Fruit fly (Drosophila melanogaster) whole organism, wandering third instar larva: Measurements from ENCODE around the gene Tsp3A.
A peak's percentile ranks its signal among the peaks of the same experiment; 100 is the strongest.

Source experiments
- Dfd ChIP-seq: fragments of >200 bp; optimal IDR thresholded peaks from 2 replicates; lab custom pipeline; 2017; ENCODE audit warnings: missing biosample characterization, missing genetic modification characterization
- Dif ChIP-seq: fragments of 200-275, 200-300 bp; sonication (Bioruptor generic); optimal IDR thresholded peaks from 2 replicates; lab custom pipeline; 2018; ENCODE audit warnings: missing biosample characterization, missing genetic modification characterization; ENCODE audit not compliant: partially characterized antibody
- Hnf4 ChIP-seq: fragments of 200-800 bp; sonication (Bioruptor generic); optimal IDR thresholded peaks from 2 replicates; lab custom pipeline; 2016; ENCODE audit warnings: missing biosample characterization, mild to moderate bottlenecking, missing genetic modification characterization
- OdsH ChIP-seq: fragments of 200-800 bp; sonication (Bioruptor generic); optimal IDR thresholded peaks from 2 replicates; lab custom pipeline; 2016; ENCODE audit warnings: missing biosample characterization, mild to moderate bottlenecking, missing genetic modification characterization
- Rel ChIP-seq, 2 experiments: fragments of 200-800 bp; sonication (Bioruptor generic) in 1 of 2; optimal IDR thresholded peaks; 2 replicates in 1 of 2; 3 replicates in 1 of 2; lab custom pipeline; 2016 to 2019; ENCODE audit warnings: mild to moderate bottlenecking in 2 of 2, missing biosample characterization in 2 of 2, missing genetic modification characterization in 2 of 2, moderate library complexity in 1 of 2
- br ChIP-seq: fragments of 200-800 bp; sonication (Bioruptor generic); optimal IDR thresholded peaks from 2 replicates; lab custom pipeline; 2016; ENCODE audit warnings: missing biosample characterization, missing genetic modification characterization
- dl ChIP-seq, 2 experiments: fragments of 175-275, 200-275 bp in 1 of 2; fragments of 200-275 bp in 1 of 2; sonication (Bioruptor generic); optimal IDR thresholded peaks; lab custom pipeline; 2018; ENCODE audit warnings: mild to moderate bottlenecking in 2 of 2, missing biosample characterization in 2 of 2, missing genetic modification characterization in 2 of 2, moderate library complexity in 2 of 2; ENCODE audit not compliant: partially characterized antibody in 2 of 2, insufficient read depth in 1 of 2
- ey ChIP-seq: fragments of 200-800 bp; sonication (Bioruptor generic); optimal IDR thresholded peaks from 2 replicates; lab custom pipeline; 2016; ENCODE audit warnings: missing biosample characterization, missing genetic modification characterization
- fru ChIP-seq: fragments of 200-800 bp; sonication (Bioruptor generic); optimal IDR thresholded peaks from 3 replicates; lab custom pipeline; 2016; ENCODE audit warnings: missing biosample characterization, mild to moderate bottlenecking, missing genetic modification characterization
- h ChIP-seq: fragments of 200-800 bp; sonication (Bioruptor generic); optimal IDR thresholded peaks from 3 replicates; lab custom pipeline; 2016; ENCODE audit warnings: missing biosample characterization, mild to moderate bottlenecking, missing genetic modification characterization
- pan ChIP-seq: fragments of >200 bp; optimal IDR thresholded peaks from 2 replicates; lab custom pipeline; 2017
- sv ChIP-seq: fragments of 200-800 bp; sonication (Bioruptor generic); optimal IDR thresholded peaks from 3 replicates; lab custom pipeline; 2016; ENCODE audit warnings: missing biosample characterization, missing genetic modification characterization
- usp ChIP-seq: fragments of >200 bp; optimal IDR thresholded peaks from 2 replicates; lab custom pipeline; 2017; ENCODE audit warnings: missing biosample characterization, missing genetic modification characterization

DNA sequence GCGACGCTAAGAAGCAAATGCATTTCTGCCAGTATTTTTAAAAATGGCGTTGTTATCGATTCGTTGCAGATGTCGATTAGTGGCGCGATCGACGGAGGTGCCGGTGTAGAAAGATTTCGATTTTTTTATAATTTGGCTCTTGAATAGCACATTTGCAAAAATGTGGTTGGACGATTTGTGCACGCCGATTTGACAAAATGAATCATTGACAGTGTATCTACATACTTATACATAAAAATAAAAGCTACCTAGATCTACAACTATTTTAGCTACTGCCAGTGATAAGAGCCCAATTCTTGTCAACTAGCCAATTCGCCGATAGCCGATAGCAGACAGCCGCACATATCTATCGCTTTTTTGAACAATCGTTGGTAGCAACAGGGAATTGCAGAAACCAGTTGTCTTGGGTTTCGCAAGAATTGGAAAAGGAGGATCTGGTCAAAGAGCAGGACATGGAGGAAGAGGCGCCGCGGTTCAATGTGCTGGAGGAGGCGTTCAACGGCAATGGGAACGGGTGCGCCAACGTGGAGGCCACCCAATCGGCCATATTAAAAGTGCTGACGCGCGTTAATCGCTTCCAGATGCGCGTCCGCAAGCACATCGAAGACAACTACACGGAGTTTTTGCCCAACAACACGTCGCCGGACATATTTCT is 15.6 kb downstream of the Tsp3A start, which contains the start of the genes Klp3A and Zw10:
- TF ChIP-seq Dif (GFP tag; lab: Kevin White, UChicago) (no peak), sv (GFP tag; lab: Kevin White, UChicago) (no peak), Rel (GFP tag; optimal IDR thresholded peaks at IDR 0.05; lab: Kevin White, UChicago) (no peak), Rel (tag; optimal IDR thresholded peaks at IDR 0.05; lab: Kevin White, UChicago) (peak; percentile 28), fru (GFP tag; lab: Kevin White, UChicago) (no peak), ey (peak; percentile 31), dl (GFP tag; optimal IDR thresholded peaks at IDR 0.05; lab: Kevin White, UChicago; ENCODE audit: insufficient read depth in 1 of 2, partially characterized antibody in 2 of 2) (no peak), br (no peak), Hnf4 (no peak), h (GFP tag; lab: Kevin White, UChicago) (peak; percentile 49), Dfd (GFP tag; lab: Kevin White, UChicago) (no peak), OdsH (peak; percentile 17), usp (GFP tag; lab: Kevin White, UChicago) (no peak), pan (lab: Kevin White, UChicago) (no peak)
